Worm (Caenorhabditis elegans): ENCODE data around the gene Y49E10.27.

The Y49E10.27 gene

ce11 chrIII:12439056-12439455 is 4.9 kb downstream of the Y49E10.27 start:
- TF ChIP-seq blmp-1 (tag; optimal IDR thresholded peaks at IDR 0.05; ENCODE audit: insufficient read depth) (no peak), ZK546.5 (tag; optimal IDR thresholded peaks at IDR 0.05) (no peak), ztf-11 (tag; optimal IDR thresholded peaks at IDR 0.05) (no peak), Y55F3AM.14 (GFP tag; optimal IDR thresholded peaks at IDR 0.05) (no peak), elt-3 (tag; optimal IDR thresholded peaks at IDR 0.05) (no peak), lin-13 (GFP tag; optimal IDR thresholded peaks at IDR 0.05) (no peak), unc-39 (tag; optimal IDR thresholded peaks at IDR 0.05) (no peak), nhr-129 (tag; optimal IDR thresholded peaks at IDR 0.05) (no peak), ztf-4 (tag; optimal IDR thresholded peaks at IDR 0.05) (no peak), zag-1 (tag; optimal IDR thresholded peaks at IDR 0.05) (no peak), C34F6.9 (tag; optimal IDR thresholded peaks at IDR 0.05) (no peak), aly-2 (tag; optimal IDR thresholded peaks at IDR 0.05) (no peak), nhr-12 (tag; optimal IDR thresholded peaks at IDR 0.05) (no peak), unc-55 (GFP tag; optimal IDR thresholded peaks at IDR 0.05) (no peak), nhr-23 (tag; optimal IDR thresholded peaks at IDR 0.05) (no peak), dmd-4 (tag; optimal IDR thresholded peaks at IDR 0.05) (no peak), ceh-82 (tag; optimal IDR thresholded peaks at IDR 0.05) (no peak)

DNA sequence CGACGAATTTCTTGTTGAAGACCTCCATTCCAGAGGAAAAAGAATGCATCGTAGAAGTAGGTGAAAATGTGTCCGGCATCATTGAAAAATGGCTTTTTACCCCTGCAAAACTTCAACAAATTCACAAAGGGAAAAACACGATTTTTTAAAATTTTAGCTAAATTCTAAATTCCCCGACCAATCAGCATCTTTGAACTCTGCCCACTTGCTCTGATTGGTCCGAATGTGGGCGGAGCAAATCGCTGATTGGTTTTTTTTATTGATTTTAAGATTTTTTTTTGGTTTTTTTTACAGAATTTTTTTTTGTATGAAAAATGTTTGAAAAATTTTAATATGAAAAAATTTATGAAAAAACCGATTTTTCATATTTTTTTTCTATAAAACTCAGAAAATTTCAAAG is 9.7 kb downstream of the Y49E10.27 start:
- TF ChIP-seq peb-1 (tag; optimal IDR thresholded peaks at IDR 0.05), result no peak
- TF ChIP-seq ztf-1 (GFP tag; conservative IDR thresholded peaks at IDR 0.05), result no peak
- no peak for TF ChIP-seq unc-55 (GFP tag; optimal IDR thresholded peaks at IDR 0.05)
- TF ChIP-seq lin-13 (GFP tag; optimal IDR thresholded peaks at IDR 0.05), result no peak
- no peak for TF ChIP-seq alr-1 (tag; optimal IDR thresholded peaks at IDR 0.05)
- no peak for TF ChIP-seq nhr-77 (tag; optimal IDR thresholded peaks at IDR 0.05)
- TF ChIP-seq snpc-4 (tag; optimal IDR thresholded peaks at IDR 0.05), result no peak
- no peak for TF ChIP-seq elt-3 (tag; optimal IDR thresholded peaks at IDR 0.05)
- no peak for TF ChIP-seq crh-2 (tag; optimal IDR thresholded peaks at IDR 0.05)
- no peak for TF ChIP-seq unc-62 (GFP tag; optimal IDR thresholded peaks at IDR 0.05)
- TF ChIP-seq nhr-237 (tag; optimal IDR thresholded peaks at IDR 0.05), result no peak

DNA sequence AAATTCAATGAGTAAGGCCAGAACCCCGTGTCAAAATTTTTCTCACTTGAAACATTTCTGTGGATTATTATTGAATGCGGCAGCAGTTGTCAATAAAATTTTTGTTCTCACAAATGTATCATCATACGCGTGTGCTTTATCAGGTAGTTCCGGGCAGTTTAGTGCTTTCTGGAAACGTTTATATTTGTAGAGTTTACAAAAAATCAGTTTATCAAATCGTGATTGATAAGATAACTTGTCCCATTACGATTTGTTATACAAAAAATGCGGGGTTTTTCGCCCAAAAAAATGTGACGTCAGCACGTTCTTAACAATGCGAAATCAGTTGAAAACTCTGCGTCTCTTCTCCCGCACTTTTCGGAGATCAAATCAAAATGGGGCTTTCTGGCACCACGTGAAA is 11.0 kb downstream of the Y49E10.27 start:
- no peak for TF ChIP-seq nhr-21 (tag; optimal IDR thresholded peaks at IDR 0.05)
- no peak for TF ChIP-seq lin-11 (tag; optimal IDR thresholded peaks at IDR 0.05)
- TF ChIP-seq ama-1 (optimal IDR thresholded peaks at IDR 0.05), result no peak
- TF ChIP-seq fos-1 (tag; optimal IDR thresholded peaks at IDR 0.05), result peak; percentile 28
- no peak for TF ChIP-seq nhr-11 (tag; optimal IDR thresholded peaks at IDR 0.05)
- TF ChIP-seq mdl-1 (tag; optimal IDR thresholded peaks at IDR 0.05), result no peak
- peak; percentile 37 for TF ChIP-seq sma-9 (GFP tag; optimal IDR thresholded peaks at IDR 0.05)
- no peak for TF ChIP-seq sma-9 (tag; optimal IDR thresholded peaks at IDR 0.05)
- no peak for TF ChIP-seq ztf-4 (tag; optimal IDR thresholded peaks at IDR 0.05)
- TF ChIP-seq crh-2 (tag; optimal IDR thresholded peaks at IDR 0.05), result no peak
- no peak for TF ChIP-seq dmd-4 (tag; optimal IDR thresholded peaks at IDR 0.05)

- TF ChIP-seq sma-9 (GFP tag; optimal IDR thresholded peaks at IDR 0.05), result peak; percentile 66
- TF ChIP-seq sma-9 (tag; optimal IDR thresholded peaks at IDR 0.05), result no peak
- TF ChIP-seq lin-39 (tag; optimal IDR thresholded peaks at IDR 0.05), result no peak
- TF ChIP-seq nhr-10 (tag; optimal IDR thresholded peaks at IDR 0.05), result no peak
- TF ChIP-seq aly-2 (tag; optimal IDR thresholded peaks at IDR 0.05), result no peak
- peak; percentile 61 for TF ChIP-seq fos-1 (tag; optimal IDR thresholded peaks at IDR 0.05)
These were observed 11.8 kb downstream of the Y49E10.27 start, which contains the start of gene Y49E10.18 for ce11 chrIII:12445991-12446502. TSS of gene Y49E10.18 (minus strand) at chrIII:12446106.

- peak in 1 of 2 experiments; percentile 18 for TF ChIP-seq lsy-2 (tag; optimal IDR thresholded peaks at IDR 0.05)
These were observed 13.4 kb downstream of the Y49E10.27 start for ce11 chrIII:12447563-12447962.
